Fruit fly (Drosophila melanogaster) whole organism, pupa: ENCODE data around the gene cutlet.
A peak's percentile ranks its signal among the peaks of the same experiment; 100 is the strongest.

Experiments used
- CG10348 ChIP-seq: fragments of 200-800 bp; sonication (Bioruptor generic); IDR thresholded peaks from 2 replicates; pipeline ENCODE4 v1.3.6; 2022; ENCODE audit warnings: missing biosample characterization, missing genetic modification characterization
- CG12605 ChIP-seq: fragments of 200-800 bp; sonication (Bioruptor generic); IDR thresholded peaks from 2 replicates; pipeline ENCODE4 v1.3.6; 2022; ENCODE audit warnings: missing biosample characterization, missing genetic modification characterization
- CG13204 ChIP-seq: fragments of 200-800 bp; sonication (Bioruptor generic); optimal IDR thresholded peaks from 2 replicates; lab custom pipeline; 2018; ENCODE audit warnings: missing biosample characterization, mild to moderate bottlenecking, missing genetic modification characterization, moderate library complexity
- CG14655 ChIP-seq: fragments of 200-800 bp; sonication (Bioruptor generic); optimal IDR thresholded peaks from 3 replicates; lab custom pipeline; 2017; ENCODE audit warnings: mild to moderate bottlenecking, missing biosample characterization, missing genetic modification reagents, missing genetic modification characterization
- CG15710 ChIP-seq: fragments of 200-800 bp; sonication (Bioruptor generic); optimal IDR thresholded peaks from 2 replicates; lab custom pipeline; 2018; ENCODE audit warnings: missing biosample characterization, mild to moderate bottlenecking, missing genetic modification characterization, moderate library complexity
- CG17806 ChIP-seq: fragments of 200-800 bp; sonication (Bioruptor generic); optimal IDR thresholded peaks from 2 replicates; lab custom pipeline; 2018; ENCODE audit warnings: missing biosample characterization, mild to moderate bottlenecking, missing genetic modification characterization, moderate library complexity
- CG32121 ChIP-seq: fragments of 200-800 bp; sonication (Bioruptor generic); IDR thresholded peaks from 2 replicates; pipeline ENCODE4 v1.3.6; 2022; ENCODE audit warnings: missing biosample characterization, missing genetic modification characterization
- CG34367 ChIP-seq: fragments of 200-800 bp; sonication (Bioruptor generic); optimal IDR thresholded peaks from 2 replicates; lab custom pipeline; 2018; ENCODE audit warnings: missing biosample characterization, mild to moderate bottlenecking, missing genetic modification characterization
- CG4496 ChIP-seq: fragments of 200-800 bp; sonication (Bioruptor generic); IDR thresholded peaks from 3 replicates; pipeline ENCODE4 v1.3.6; 2022; ENCODE audit warnings: missing biosample characterization, missing genetic modification characterization
- CG8159 ChIP-seq: fragments of 200-800 bp; sonication (Bioruptor generic); optimal IDR thresholded peaks from 3 replicates; lab custom pipeline; 2018; ENCODE audit warnings: missing biosample characterization, mild to moderate bottlenecking, missing genetic modification characterization, moderate library complexity
- CG8301 ChIP-seq: fragments of 200-800 bp; sonication (Bioruptor generic); optimal IDR thresholded peaks from 2 replicates; lab custom pipeline; 2018; ENCODE audit warnings: missing biosample characterization, mild to moderate bottlenecking, missing genetic modification characterization
- CG9948 ChIP-seq: fragments of 200-800 bp; sonication (Bioruptor generic); optimal IDR thresholded peaks from 2 replicates; lab custom pipeline; 2018; ENCODE audit warnings: missing biosample characterization, mild to moderate bottlenecking, missing genetic modification characterization, moderate library complexity
- D1 ChIP-seq: fragments of 200-800 bp; sonication (Bioruptor generic); optimal IDR thresholded peaks from 2 replicates; lab custom pipeline; 2018; ENCODE audit warnings: missing biosample characterization, mild to moderate bottlenecking, missing genetic modification characterization, moderate library complexity
- EcR ChIP-seq: fragments of 200-800 bp; sonication (Bioruptor generic); optimal IDR thresholded peaks from 3 replicates; lab custom pipeline; 2019; ENCODE audit warnings: missing biosample characterization, missing genetic modification characterization, mild to moderate bottlenecking, moderate library complexity, missing genetic modification reagents
- Ets98B ChIP-seq: fragments of 200-800 bp; sonication (Bioruptor generic); IDR thresholded peaks from 2 replicates; pipeline ENCODE4 v1.3.6; 2022; ENCODE audit warnings: missing biosample characterization, missing genetic modification characterization
- Pif1A ChIP-seq: fragments of 200-800 bp; sonication (Bioruptor generic); optimal IDR thresholded peaks from 3 replicates; lab custom pipeline; 2016; ENCODE audit warnings: missing biosample characterization, missing genetic modification characterization
- Pif1B ChIP-seq: fragments of 200-800 bp; sonication (Bioruptor generic); optimal IDR thresholded peaks from 3 replicates; lab custom pipeline; 2016; ENCODE audit warnings: missing biosample characterization, missing genetic modification characterization
- Snoo ChIP-seq: fragments of 200-800 bp; sonication (Bioruptor generic); optimal IDR thresholded peaks from 3 replicates; lab custom pipeline; 2017; ENCODE audit warnings: missing biosample characterization, mild to moderate bottlenecking, missing genetic modification characterization, inconsistent platforms
- fd96Ca ChIP-seq: fragments of 200-800 bp; sonication (Bioruptor generic); IDR thresholded peaks from 3 replicates; pipeline ENCODE4 v1.3.6; 2022; ENCODE audit warnings: missing biosample characterization, missing genetic modification characterization
- gl ChIP-seq: fragments of 200-800 bp; sonication (Bioruptor generic); optimal IDR thresholded peaks from 2 replicates; lab custom pipeline; 2018; ENCODE audit warnings: missing biosample characterization, mild to moderate bottlenecking, missing genetic modification characterization
- rn ChIP-seq: fragments of 200-800 bp; sonication (Bioruptor generic); IDR thresholded peaks from 2 replicates; pipeline ENCODE4 v1.3.6; 2022; ENCODE audit warnings: missing biosample characterization, missing genetic modification characterization

Gene cutlet

dm6 chr2L:3717673-3718235, 6.2 kb upstream of the cutlet start, which contains the start of the genes lectin-24A and Shaw:
TSS of gene lectin-24A (minus strand) at chr2L:3717773.
TSS of gene Shaw (plus strand) at chr2L:3718185.
- no peak for TF ChIP-seq CG4496 (GFP tag; lab: Robert Waterston, UW)
- TF ChIP-seq Snoo (tag; lab: Kevin White, UChicago) = no peak
- no peak for TF ChIP-seq gl
- no peak for TF ChIP-seq CG12605 (GFP tag; lab: Robert Waterston, UW)
- TF ChIP-seq rn (GFP tag; lab: Robert Waterston, UW) = no peak

DNA sequence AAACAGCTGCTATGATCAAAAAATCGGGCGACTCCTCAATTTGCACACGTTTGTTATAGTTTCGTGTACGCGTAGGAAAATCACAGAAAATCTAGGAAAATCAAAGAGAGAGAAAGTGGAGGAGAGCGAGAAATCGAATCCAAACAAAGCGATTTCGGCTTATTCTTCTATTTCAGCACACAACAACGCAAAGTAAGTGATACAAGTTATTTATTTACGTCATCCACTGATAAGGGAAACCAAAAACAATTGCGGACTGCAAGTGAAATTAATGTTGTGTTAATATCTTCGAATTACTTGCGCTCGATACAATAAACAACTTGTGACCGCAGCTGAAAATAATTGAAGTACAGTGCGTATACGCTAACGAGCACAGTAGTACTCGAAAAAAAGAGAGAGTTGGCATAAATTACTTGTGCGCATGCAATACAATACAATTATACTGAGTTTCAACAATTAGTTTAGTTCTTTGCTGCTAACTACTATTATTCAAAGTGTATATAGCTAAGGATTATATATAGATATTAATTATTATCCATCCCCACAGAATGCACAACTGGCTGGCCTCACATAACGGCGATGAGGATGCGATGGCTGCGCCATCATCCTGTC, 2.1 kb upstream of the cutlet start:
- no peak for TF ChIP-seq Pif1B (GFP tag; lab: Kevin White, UChicago)
- no peak for TF ChIP-seq Snoo (tag; lab: Kevin White, UChicago)
- TF ChIP-seq rn (GFP tag; lab: Robert Waterston, UW) = no peak
- no peak for TF ChIP-seq CG10348 (GFP tag; lab: Robert Waterston, UW)
- no peak for TF ChIP-seq CG17806 (tag; lab: Kevin White, UChicago)
- no peak; the same call in 1 of the 2 replicates for TF ChIP-seq CG32121 (GFP tag; lab: Robert Waterston, UW)
- TF ChIP-seq Ets98B (GFP tag; lab: Robert Waterston, UW) = no peak; the same call in 1 of the 2 replicates
- no peak for TF ChIP-seq CG15710 (tag; lab: Kevin White, UChicago)
- TF ChIP-seq CG8159 (tag; lab: Kevin White, UChicago) = no peak

DNA sequence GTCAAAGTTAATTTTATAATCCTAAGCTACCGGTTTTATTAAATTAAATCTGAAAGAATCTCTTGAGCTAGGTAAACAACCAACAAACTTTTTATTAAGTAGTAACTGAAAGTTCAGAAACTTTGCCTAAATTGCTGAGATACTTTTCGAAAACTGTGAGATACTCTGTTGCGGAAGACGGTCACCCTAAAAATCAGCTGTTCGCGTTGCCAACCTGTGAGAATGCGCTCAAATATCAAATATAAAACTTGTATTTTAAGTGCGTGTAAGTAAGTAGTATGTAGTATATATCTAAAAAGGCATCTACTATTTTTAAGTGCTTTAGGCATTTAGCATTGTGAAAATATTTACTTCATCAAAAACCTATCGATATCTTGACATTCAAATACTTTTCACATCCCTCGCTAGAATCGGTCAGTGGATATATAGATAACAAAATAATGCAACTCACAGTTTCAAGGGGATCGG, 1.4 kb upstream of the cutlet start, which contains the start of the genes CG31955 and CG2818:
TSS of gene CG31955 (minus strand) at position 157 of the 468 bp plus-strand sequence.
TSS of gene CG2818 (plus strand) at position 412 of the 468 bp plus-strand sequence.
- TF ChIP-seq Snoo (tag; lab: Kevin White, UChicago) = no peak
- no peak for TF ChIP-seq CG13204 (GFP tag; lab: Kevin White, UChicago)
- TF ChIP-seq CG15710 (tag; lab: Kevin White, UChicago) = no peak
- TF ChIP-seq CG17806 (tag; lab: Kevin White, UChicago) = no peak
- no peak for TF ChIP-seq CG4496 (GFP tag; lab: Robert Waterston, UW)
- TF ChIP-seq CG12605 (GFP tag; lab: Robert Waterston, UW) = no peak
- TF ChIP-seq CG14655 (GFP tag; lab: Kevin White, UChicago) = no peak
- no peak for TF ChIP-seq gl
- TF ChIP-seq EcR (GFP tag; lab: Kevin White, UChicago) = no peak
- no peak for TF ChIP-seq Pif1A (GFP tag; lab: Kevin White, UChicago)
- no peak for TF ChIP-seq CG8301 (tag; lab: Kevin White, UChicago)
- TF ChIP-seq rn (GFP tag; lab: Robert Waterston, UW) = no peak
- no peak for TF ChIP-seq fd96Ca (GFP tag; lab: Robert Waterston, UW)

- TF ChIP-seq Snoo (tag; lab: Kevin White, UChicago) = no peak
- TF ChIP-seq CG15710 (tag; lab: Kevin White, UChicago) = no peak
- peak; percentile 56 for TF ChIP-seq EcR (GFP tag; lab: Kevin White, UChicago)
- no peak for TF ChIP-seq D1
Observed at dm6 chr2L:3706963-3707362, 4.6 kb downstream of the cutlet start, which contains the start of gene CG31777. TSS of gene CG31777 (minus strand) at chr2L:3707063.

DNA sequence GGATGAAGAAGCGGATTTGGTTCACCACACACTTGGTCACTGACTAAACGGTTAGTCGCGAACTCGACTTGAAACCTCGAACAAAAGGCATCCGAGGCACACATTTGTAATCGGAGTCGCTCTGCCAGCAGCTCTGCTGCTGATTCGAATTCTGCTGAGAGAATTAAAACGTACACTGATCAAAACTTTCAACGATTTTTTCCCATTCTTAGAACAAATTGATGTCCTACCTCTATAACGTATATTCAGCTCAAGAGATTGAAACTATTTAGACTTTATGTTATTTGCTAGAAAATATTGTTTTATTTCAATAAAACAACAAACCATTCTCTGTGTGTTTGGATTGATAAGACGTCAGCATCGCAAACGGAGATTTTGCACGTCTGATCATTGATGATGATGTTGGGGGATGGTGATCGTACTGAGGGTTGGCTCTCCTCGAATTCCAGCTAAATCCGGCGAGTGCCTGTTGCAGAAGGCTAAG, 6.1 kb downstream of the cutlet start, which contains the start of gene CG31778:
TSS of gene CG31778 (minus strand) at position 51 of the 484 bp plus-strand sequence.
- peak; percentile 60 for TF ChIP-seq CG9948 (tag; lab: Kevin White, UChicago)
- peak; percentile 74 for TF ChIP-seq CG34367 (tag; lab: Kevin White, UChicago)
- TF ChIP-seq CG10348 (GFP tag; lab: Robert Waterston, UW) = no peak
- TF ChIP-seq CG13204 (GFP tag; lab: Kevin White, UChicago) = peak; percentile 15
- peak; percentile 87 for TF ChIP-seq CG4496 (GFP tag; lab: Robert Waterston, UW)
- peak; percentile 84 for TF ChIP-seq Ets98B (GFP tag; lab: Robert Waterston, UW)
- peak; percentile 81 for TF ChIP-seq CG17806 (tag; lab: Kevin White, UChicago)
- no peak for TF ChIP-seq EcR (GFP tag; lab: Kevin White, UChicago)
- TF ChIP-seq CG8159 (tag; lab: Kevin White, UChicago) = peak; percentile 77
- TF ChIP-seq fd96Ca (GFP tag; lab: Robert Waterston, UW) = peak; percentile 69
- peak; percentile 45 for TF ChIP-seq gl
- peak; percentile 70 for TF ChIP-seq CG8301 (tag; lab: Kevin White, UChicago)
- TF ChIP-seq D1 = no peak
- peak; percentile 73 for TF ChIP-seq CG14655 (GFP tag; lab: Kevin White, UChicago)
- peak; percentile 56 for TF ChIP-seq Pif1A (GFP tag; lab: Kevin White, UChicago)
- peak; percentile 36; the same call in 1 of the 2 replicates for TF ChIP-seq rn (GFP tag; lab: Robert Waterston, UW)
- peak; percentile 76 for TF ChIP-seq CG32121 (GFP tag; lab: Robert Waterston, UW)
- TF ChIP-seq CG12605 (GFP tag; lab: Robert Waterston, UW) = peak; percentile 58
- peak; percentile 79 for TF ChIP-seq Snoo (tag; lab: Kevin White, UChicago)
- TF ChIP-seq CG15710 (tag; lab: Kevin White, UChicago) = peak; percentile 80
- peak; percentile 58 for TF ChIP-seq Pif1B (GFP tag; lab: Kevin White, UChicago)
